Fruit fly (Drosophila melanogaster) whole organism, pupa: ENCODE data around the gene CG33306.

Source experiments
- CG12605 ChIP-seq: fragments of 200-800 bp; sonication (Bioruptor generic); IDR thresholded peaks from 2 replicates; pipeline ENCODE4 v1.3.6; 2022; ENCODE audit warnings: missing biosample characterization, missing genetic modification characterization
- CG15710 ChIP-seq: fragments of 200-800 bp; sonication (Bioruptor generic); optimal IDR thresholded peaks from 2 replicates; lab custom pipeline; 2018; ENCODE audit warnings: missing biosample characterization, mild to moderate bottlenecking, missing genetic modification characterization, moderate library complexity
- CG34367 ChIP-seq: fragments of 200-800 bp; sonication (Bioruptor generic); optimal IDR thresholded peaks from 2 replicates; lab custom pipeline; 2018; ENCODE audit warnings: missing biosample characterization, mild to moderate bottlenecking, missing genetic modification characterization
- CG4496 ChIP-seq: fragments of 200-800 bp; sonication (Bioruptor generic); IDR thresholded peaks from 3 replicates; pipeline ENCODE4 v1.3.6; 2022; ENCODE audit warnings: missing biosample characterization, missing genetic modification characterization
- CG8159 ChIP-seq: fragments of 200-800 bp; sonication (Bioruptor generic); optimal IDR thresholded peaks from 3 replicates; lab custom pipeline; 2018; ENCODE audit warnings: missing biosample characterization, mild to moderate bottlenecking, missing genetic modification characterization, moderate library complexity
- EcR ChIP-seq: fragments of 200-800 bp; sonication (Bioruptor generic); optimal IDR thresholded peaks from 3 replicates; lab custom pipeline; 2019; ENCODE audit warnings: missing biosample characterization, missing genetic modification characterization, mild to moderate bottlenecking, moderate library complexity, missing genetic modification reagents
- Ets98B ChIP-seq: fragments of 200-800 bp; sonication (Bioruptor generic); IDR thresholded peaks from 2 replicates; pipeline ENCODE4 v1.3.6; 2022; ENCODE audit warnings: missing biosample characterization, missing genetic modification characterization
- Pif1A ChIP-seq: fragments of 200-800 bp; sonication (Bioruptor generic); optimal IDR thresholded peaks from 3 replicates; lab custom pipeline; 2016; ENCODE audit warnings: missing biosample characterization, missing genetic modification characterization
- Pif1B ChIP-seq: fragments of 200-800 bp; sonication (Bioruptor generic); optimal IDR thresholded peaks from 3 replicates; lab custom pipeline; 2016; ENCODE audit warnings: missing biosample characterization, missing genetic modification characterization
- Snoo ChIP-seq: fragments of 200-800 bp; sonication (Bioruptor generic); optimal IDR thresholded peaks from 3 replicates; lab custom pipeline; 2017; ENCODE audit warnings: missing biosample characterization, mild to moderate bottlenecking, missing genetic modification characterization, inconsistent platforms
- fd96Ca ChIP-seq: fragments of 200-800 bp; sonication (Bioruptor generic); IDR thresholded peaks from 3 replicates; pipeline ENCODE4 v1.3.6; 2022; ENCODE audit warnings: missing biosample characterization, missing genetic modification characterization
- rn ChIP-seq: fragments of 200-800 bp; sonication (Bioruptor generic); IDR thresholded peaks from 2 replicates; pipeline ENCODE4 v1.3.6; 2022; ENCODE audit warnings: missing biosample characterization, missing genetic modification characterization

DNA sequence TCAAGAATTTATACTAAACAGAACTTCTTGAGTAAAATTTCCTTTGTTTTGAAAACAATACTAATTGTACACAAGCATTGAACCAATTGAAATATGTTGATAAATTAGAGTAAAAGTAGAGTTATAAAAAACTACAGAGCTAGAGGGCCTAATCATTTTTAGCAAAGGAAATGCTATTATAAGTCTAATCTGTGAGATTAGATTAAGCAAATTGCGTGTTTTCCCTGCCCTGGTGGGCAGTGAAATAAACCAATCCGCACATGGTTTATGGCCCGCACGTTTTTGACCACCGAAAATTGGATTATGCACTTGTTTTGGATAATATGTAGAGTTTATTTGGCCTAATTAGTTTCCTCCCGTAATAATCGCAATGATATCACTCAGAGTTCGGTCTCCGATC is 970 bp downstream of the CG33306 start:
- TF ChIP-seq CG15710 (tag; lab: Kevin White, UChicago), result no peak
- no peak for TF ChIP-seq CG8159 (tag; lab: Kevin White, UChicago)
- no peak for TF ChIP-seq Pif1A (GFP tag; lab: Kevin White, UChicago)
- no peak for TF ChIP-seq CG4496 (GFP tag; lab: Robert Waterston, UW)
- no peak for TF ChIP-seq EcR (GFP tag; lab: Kevin White, UChicago)
- no peak for TF ChIP-seq Ets98B
- no peak for TF ChIP-seq Snoo
- TF ChIP-seq fd96Ca (GFP tag; lab: Robert Waterston, UW), result no peak
- no peak for TF ChIP-seq CG34367
- no peak for TF ChIP-seq rn (GFP tag; lab: Robert Waterston, UW)
- TF ChIP-seq Pif1B (GFP tag; lab: Kevin White, UChicago), result no peak
- TF ChIP-seq CG12605, result no peak
